Worm (Caenorhabditis elegans): Measurements from ENCODE around the gene pid-1.

- no peak for TF ChIP-seq jun-1 (tag; optimal IDR thresholded peaks at IDR 0.05)
- TF ChIP-seq fkh-2 (tag; optimal IDR thresholded peaks at IDR 0.05) = no peak
- no peak for TF ChIP-seq ceh-82 (tag; optimal IDR thresholded peaks at IDR 0.05)
- TF ChIP-seq nhr-237 (tag; optimal IDR thresholded peaks at IDR 0.05) = no peak
- no peak for TF ChIP-seq lin-15B (tag; optimal IDR thresholded peaks at IDR 0.05)
- no peak for TF ChIP-seq nhr-23 (tag; optimal IDR thresholded peaks at IDR 0.05)
- no peak for TF ChIP-seq unc-39 (tag; optimal IDR thresholded peaks at IDR 0.05)
- no peak for TF ChIP-seq fos-1 (tag; optimal IDR thresholded peaks at IDR 0.05)
- no peak for TF ChIP-seq snpc-4 (tag; optimal IDR thresholded peaks at IDR 0.05)
These were observed 17.0 kb upstream of the pid-1 start, which contains the start of gene luc-7L for ce11 chrII:7707383-7707782.

Measured in whole organism, L3 larva.